Fruit fly (Drosophila melanogaster): ENCODE results near the gene CG33722.

The CG33722 gene

DNA sequence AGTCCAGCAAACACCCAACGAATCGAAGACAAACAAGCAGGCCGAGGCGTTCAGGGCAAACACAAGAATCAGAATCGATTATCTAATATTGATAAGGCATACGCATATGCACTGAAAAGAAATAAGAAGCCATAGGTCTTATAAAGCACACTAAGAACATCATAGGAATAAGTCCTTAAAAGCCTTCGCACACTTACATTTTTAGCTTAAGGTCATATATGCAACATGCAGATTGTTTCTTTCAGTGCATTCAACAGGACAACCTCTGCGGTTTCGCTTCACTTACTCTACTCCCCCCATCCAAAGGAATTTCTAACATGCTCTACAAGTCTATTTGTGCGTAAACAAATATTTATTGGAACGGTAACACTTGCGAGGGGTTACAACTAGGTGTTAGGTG, 31.3 kb upstream of the CG33722 start (continued):
- peak; percentile 56 for TF ChIP-seq Kr (GFP tag; optimal IDR thresholded peaks at IDR 0.05)
- TF ChIP-seq kay (GFP tag; optimal IDR thresholded peaks at IDR 0.05), result no peak
- no peak for TF ChIP-seq CG14050 (GFP tag; IDR thresholded peaks at IDR 0.05)
- TF ChIP-seq Chrac-16 (GFP tag; optimal IDR thresholded peaks at IDR 0.05), result peak; percentile 53
- peak; percentile 48 for TF ChIP-seq Camta (GFP tag; optimal IDR thresholded peaks at IDR 0.05)
- no peak for TF ChIP-seq sna (GFP tag; IDR thresholded peaks at IDR 0.05; ENCODE audit: partially characterized antibody)
- TF ChIP-seq fd102C (GFP tag; optimal IDR thresholded peaks at IDR 0.05), result peak; percentile 55
- TF ChIP-seq mam (GFP tag; optimal IDR thresholded peaks at IDR 0.05), result no peak
- TF ChIP-seq CG33213 (GFP tag; optimal IDR thresholded peaks at IDR 0.05), result peak; percentile 18
- no peak for TF ChIP-seq CG2120 (GFP tag; optimal IDR thresholded peaks at IDR 0.05)
- TF ChIP-seq MBD-R2 (GFP tag; IDR thresholded peaks at IDR 0.05), result no peak
- no peak for TF ChIP-seq Poxn (GFP tag; IDR thresholded peaks at IDR 0.05)
- no peak for TF ChIP-seq Dfd (GFP tag; optimal IDR thresholded peaks at IDR 0.05)
- no peak for TF ChIP-seq CG15479 (GFP tag; optimal IDR thresholded peaks at IDR 0.05)
- TF ChIP-seq lbe (GFP tag; optimal IDR thresholded peaks at IDR 0.05), result no peak
- TF ChIP-seq CG9437 (GFP tag; optimal IDR thresholded peaks at IDR 0.05), result peak; percentile 30
- TF ChIP-seq usp (GFP tag; optimal IDR thresholded peaks at IDR 0.05), result no peak
- peak; percentile 35 for TF ChIP-seq kni (GFP tag; optimal IDR thresholded peaks at IDR 0.05)
- TF ChIP-seq caup (GFP tag; optimal IDR thresholded peaks at IDR 0.05; ENCODE audit: severe bottlenecking), result peak; percentile 14
- TF ChIP-seq cato (GFP tag; optimal IDR thresholded peaks at IDR 0.05; ENCODE audit: borderline replicate concordance), result peak; percentile 40
- no peak for TF ChIP-seq CG6683 (GFP tag; optimal IDR thresholded peaks at IDR 0.05)
- TF ChIP-seq CG12155 (GFP tag; optimal IDR thresholded peaks at IDR 0.05), result no peak
- TF ChIP-seq sc (optimal IDR thresholded peaks at IDR 0.05), result no peak
- peak; percentile 63 for TF ChIP-seq sc (GFP tag; optimal IDR thresholded peaks at IDR 0.05)
- no peak for TF ChIP-seq Bteb2 (GFP tag; optimal IDR thresholded peaks at IDR 0.05)
- TF ChIP-seq HmgD (GFP tag; optimal IDR thresholded peaks at IDR 0.05), result no peak
- TF ChIP-seq tup (GFP tag; optimal IDR thresholded peaks at IDR 0.05), result peak; percentile 8
- TF ChIP-seq Doc3 (GFP tag; IDR thresholded peaks at IDR 0.05; ENCODE audit: partially characterized antibody), result no peak
- TF ChIP-seq CG6272 (GFP tag; IDR thresholded peaks at IDR 0.05), result no peak
- peak; percentile 74 for TF ChIP-seq CG10209 (GFP tag; optimal IDR thresholded peaks at IDR 0.05)
- no peak for TF ChIP-seq ham (GFP tag; IDR thresholded peaks at IDR 0.05)
- TF ChIP-seq CG15696 (tag; optimal IDR thresholded peaks at IDR 0.05), result peak; percentile 72
- peak; percentile 3 for TF ChIP-seq CG4707 (GFP tag; optimal IDR thresholded peaks at IDR 0.05)
- TF ChIP-seq exex (tag; optimal IDR thresholded peaks at IDR 0.05), result no peak
- peak; percentile 100 for TF ChIP-seq grn (GFP tag; optimal IDR thresholded peaks at IDR 0.05)
- TF ChIP-seq so (GFP tag; IDR thresholded peaks at IDR 0.05), result no peak
- no peak for TF ChIP-seq h (optimal IDR thresholded peaks at IDR 0.05)
- TF ChIP-seq ewg (GFP tag; optimal IDR thresholded peaks at IDR 0.05), result peak; percentile 41
- no peak for TF ChIP-seq fd3F (GFP tag; optimal IDR thresholded peaks at IDR 0.05)
- TF ChIP-seq CG11456 (GFP tag; IDR thresholded peaks at IDR 0.05), result no peak
- no peak for TF ChIP-seq nau (GFP tag; optimal IDR thresholded peaks at IDR 0.05)
- no peak for TF ChIP-seq rib (GFP tag; IDR thresholded peaks at IDR 0.05)
- no peak for TF ChIP-seq CG3847 (GFP tag; IDR thresholded peaks at IDR 0.05)
- no peak for TF ChIP-seq zen2 (GFP tag; IDR thresholded peaks at IDR 0.05; ENCODE audit: partially characterized antibody)
- TF ChIP-seq croc (GFP tag; conservative IDR thresholded peaks at IDR 0.05), result peak; percentile 26; the same call in 2 of the 3 replicates
- TF ChIP-seq D19B (GFP tag; optimal IDR thresholded peaks at IDR 0.05), result no peak
- no peak for TF ChIP-seq unc-4 (GFP tag; IDR thresholded peaks at IDR 0.05; ENCODE audit: partially characterized antibody)
- TF ChIP-seq Elba2 (GFP tag; optimal IDR thresholded peaks at IDR 0.05), result no peak
- TF ChIP-seq fd96Cb (tag; optimal IDR thresholded peaks at IDR 0.05), result peak; percentile 57
- TF ChIP-seq salm (tag; optimal IDR thresholded peaks at IDR 0.05), result peak; percentile 51
- no peak for TF ChIP-seq CG13296 (GFP tag; optimal IDR thresholded peaks at IDR 0.05)
- TF ChIP-seq CG7357 (GFP tag; IDR thresholded peaks at IDR 0.05), result peak; percentile 53; the same call in 1 of the 3 replicates
